Worm (Caenorhabditis elegans): Measurements from ENCODE around the gene daf-41.

The daf-41 gene

DNA sequence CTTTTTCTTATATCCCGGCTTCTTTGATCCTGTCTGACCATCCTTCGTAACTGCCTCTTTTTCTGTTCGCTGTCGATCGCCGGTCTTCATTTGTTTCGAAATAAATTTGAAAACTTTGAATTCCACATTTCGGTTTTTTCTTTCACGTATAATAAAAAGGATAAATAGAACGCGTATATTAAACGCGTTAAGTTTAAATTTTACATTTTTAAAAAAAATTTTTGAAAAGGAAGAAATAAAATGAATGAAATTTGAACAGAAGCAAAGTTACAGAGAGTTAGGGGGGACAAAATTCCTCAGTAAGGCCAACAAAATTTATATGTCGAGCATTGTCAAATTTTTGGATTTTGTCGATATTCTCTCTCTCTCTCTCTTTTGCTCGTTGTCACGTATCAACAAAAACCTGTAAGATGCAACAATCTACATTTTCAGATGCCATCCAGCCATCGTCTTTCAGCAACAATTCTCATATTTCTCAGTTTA is 27.3 kb upstream of the daf-41 start, which contains the start of the genes T15B12.2 and F52C9.5:
Gene T15B12.2, minus strand, starts transcription at position 101 of the 483 bp plus-strand sequence.
Gene F52C9.5, plus strand, starts transcription at position 433 of the 483 bp plus-strand sequence.
- TF ChIP-seq ama-1 (optimal IDR thresholded peaks at IDR 0.05) (no peak), ceh-28 (tag; optimal IDR thresholded peaks at IDR 0.05) (no peak), ZK546.5 (tag; optimal IDR thresholded peaks at IDR 0.05) (no peak), fos-1 (tag; optimal IDR thresholded peaks at IDR 0.05) (no peak), nhr-76 (tag; optimal IDR thresholded peaks at IDR 0.05) (no peak), mml-1 (tag; optimal IDR thresholded peaks at IDR 0.05) (no peak), nhr-28 (tag; optimal IDR thresholded peaks at IDR 0.05) (no peak), nhr-23 (tag; optimal IDR thresholded peaks at IDR 0.05) (no peak), skn-1 (tag; optimal IDR thresholded peaks at IDR 0.05) (no peak), nhr-11 (tag; optimal IDR thresholded peaks at IDR 0.05) (no peak), nhr-77 (tag; optimal IDR thresholded peaks at IDR 0.05) (no peak), ztf-11 (tag; optimal IDR thresholded peaks at IDR 0.05) (no peak), nhr-67 (tag; optimal IDR thresholded peaks at IDR 0.05) (no peak), mdl-1 (tag; optimal IDR thresholded peaks at IDR 0.05) (no peak), ztf-4 (tag; optimal IDR thresholded peaks at IDR 0.05) (no peak), zag-1 (tag; optimal IDR thresholded peaks at IDR 0.05) (no peak), elt-1 (tag; optimal IDR thresholded peaks at IDR 0.05) (no peak), nhr-237 (tag; optimal IDR thresholded peaks at IDR 0.05) (no peak), unc-62 (GFP tag; optimal IDR thresholded peaks at IDR 0.05) (no peak), tbx-2 (tag; optimal IDR thresholded peaks at IDR 0.05) (no peak)

DNA sequence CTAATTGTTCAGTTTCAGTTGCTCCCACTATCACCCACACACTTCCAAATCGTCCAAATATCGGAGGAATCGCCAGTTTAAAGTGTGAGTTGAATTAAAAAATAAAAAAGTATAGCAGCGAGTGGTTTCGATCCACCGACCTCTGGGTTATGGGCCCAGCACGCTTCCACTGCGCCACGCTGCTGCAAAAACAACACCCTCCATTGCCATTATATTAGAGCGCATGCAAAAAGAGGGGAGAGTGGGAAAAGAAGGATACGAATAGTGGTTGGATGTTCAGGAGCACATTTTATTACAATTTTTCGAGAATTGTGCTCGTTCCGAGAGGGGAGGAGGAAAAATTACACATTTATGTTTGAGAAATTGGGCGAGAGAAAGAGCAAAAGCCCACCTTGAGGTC is 20.3 kb upstream of the daf-41 start:
- no peak for TF ChIP-seq nhr-12 (tag; optimal IDR thresholded peaks at IDR 0.05)
- peak; percentile 14 for TF ChIP-seq nhr-43 (tag; optimal IDR thresholded peaks at IDR 0.05; ENCODE audit: poor library complexity, severe bottlenecking)
- TF ChIP-seq elt-2 (tag; optimal IDR thresholded peaks at IDR 0.05) = peak; percentile 36
- TF ChIP-seq nfya-1 (tag; optimal IDR thresholded peaks at IDR 0.05; ENCODE audit: insufficient read depth) = peak; percentile 53
- peak; percentile 33 for TF ChIP-seq hmg-11 (tag; optimal IDR thresholded peaks at IDR 0.05)
- TF ChIP-seq ama-1 (optimal IDR thresholded peaks at IDR 0.05) = peak; percentile 25
- peak; percentile 40 for TF ChIP-seq tbx-2 (tag; optimal IDR thresholded peaks at IDR 0.05)
- TF ChIP-seq lin-39 (tag; optimal IDR thresholded peaks at IDR 0.05) = peak; percentile 46
- TF ChIP-seq egl-5 (tag; optimal IDR thresholded peaks at IDR 0.05) = peak; percentile 6
- no peak for TF ChIP-seq sea-2 (GFP tag; optimal IDR thresholded peaks at IDR 0.05)
- no peak for TF ChIP-seq ceh-82 (tag; optimal IDR thresholded peaks at IDR 0.05)
- peak; percentile 61 for TF ChIP-seq lsy-12 (tag; optimal IDR thresholded peaks at IDR 0.05)
- TF ChIP-seq zag-1 (tag; optimal IDR thresholded peaks at IDR 0.05) = no peak
- TF ChIP-seq nhr-76 (tag; optimal IDR thresholded peaks at IDR 0.05) = no peak
- TF ChIP-seq pqm-1 (tag; optimal IDR thresholded peaks at IDR 0.05) = peak; percentile 9
- TF ChIP-seq ceh-9 (tag; optimal IDR thresholded peaks at IDR 0.05) = no peak
- TF ChIP-seq lin-15B (tag; optimal IDR thresholded peaks at IDR 0.05) = peak; percentile 26
- TF ChIP-seq snpc-4 (tag; optimal IDR thresholded peaks at IDR 0.05) = no peak
- no peak for TF ChIP-seq fkh-10 (GFP tag; optimal IDR thresholded peaks at IDR 0.05)
- TF ChIP-seq pha-4 (tag; optimal IDR thresholded peaks at IDR 0.05) = peak; percentile 47
- TF ChIP-seq ZK546.5 (tag; optimal IDR thresholded peaks at IDR 0.05) = no peak

DNA sequence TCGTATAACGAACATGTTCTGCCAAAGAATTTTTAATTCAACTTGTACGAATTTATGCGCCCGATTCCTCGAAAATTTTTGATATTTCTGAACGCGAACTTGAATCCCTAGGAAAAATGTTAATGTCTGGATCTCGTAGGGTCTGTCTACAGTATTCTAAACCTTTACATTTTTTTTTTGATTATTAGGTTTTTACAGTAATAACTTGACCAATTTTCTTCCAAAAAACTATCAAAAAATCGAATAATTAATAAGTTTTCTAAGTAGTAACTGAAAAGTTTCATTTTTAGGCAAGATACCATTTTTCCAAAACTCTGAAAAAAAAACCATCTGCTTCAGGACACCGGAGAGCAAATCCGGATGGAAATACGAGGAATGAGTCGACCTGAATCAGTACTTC is 19.7 kb upstream of the daf-41 start:
- TF ChIP-seq elt-3 (tag; optimal IDR thresholded peaks at IDR 0.05) = no peak
- no peak for TF ChIP-seq ceh-28 (tag; optimal IDR thresholded peaks at IDR 0.05)
- no peak for TF ChIP-seq R02D3.7 (tag; optimal IDR thresholded peaks at IDR 0.05)
- no peak for TF ChIP-seq nhr-28 (tag; optimal IDR thresholded peaks at IDR 0.05)
- no peak for TF ChIP-seq elt-1 (tag; optimal IDR thresholded peaks at IDR 0.05)
- no peak for TF ChIP-seq pha-4 (tag; optimal IDR thresholded peaks at IDR 0.05)
- no peak for TF ChIP-seq egl-27 (tag; optimal IDR thresholded peaks at IDR 0.05)
- TF ChIP-seq lin-15B (tag; optimal IDR thresholded peaks at IDR 0.05) = no peak
- TF ChIP-seq fkh-10 (GFP tag; optimal IDR thresholded peaks at IDR 0.05) = no peak
- no peak for TF ChIP-seq jun-1 (tag; optimal IDR thresholded peaks at IDR 0.05)
- no peak for TF ChIP-seq elt-2 (tag; optimal IDR thresholded peaks at IDR 0.05)
- no peak for TF ChIP-seq fos-1 (tag; optimal IDR thresholded peaks at IDR 0.05)
- no peak for TF ChIP-seq pqm-1 (tag; optimal IDR thresholded peaks at IDR 0.05)
- no peak for TF ChIP-seq nhr-43 (tag; optimal IDR thresholded peaks at IDR 0.05; ENCODE audit: poor library complexity, severe bottlenecking)
- TF ChIP-seq mdl-1 (tag; optimal IDR thresholded peaks at IDR 0.05) = no peak
- no peak for TF ChIP-seq snpc-4 (tag; optimal IDR thresholded peaks at IDR 0.05)

Measured in whole organism, L3 larva.